Fruit fly (Drosophila melanogaster) Kc167 (cell line): ENCODE measurements around the gene CG17177.

Experiments
- Myc ChIP-seq: fragments of >200 bp; optimal IDR thresholded peaks from 2 replicates; lab custom pipeline; 2017; ENCODE audit warnings: missing external identifiers
- Sin3A ChIP-seq: fragments of >200 bp; optimal IDR thresholded peaks from 2 replicates; lab custom pipeline; 2018; ENCODE audit warnings: missing external identifiers
- h ChIP-seq: fragments of >200 bp; optimal IDR thresholded peaks from 3 replicates; lab custom pipeline; 2018; ENCODE audit warnings: missing external identifiers
- insv ChIP-seq: fragments of >200 bp; optimal IDR thresholded peaks from 3 replicates; lab custom pipeline; 2018; ENCODE audit warnings: missing external identifiers
- psq ChIP-seq: fragments of >200 bp; optimal IDR thresholded peaks from 2 replicates; lab custom pipeline; 2017; ENCODE audit warnings: missing external identifiers
- ttk ChIP-seq: sonication (Bioruptor generic); optimal IDR thresholded peaks from 2 replicates; lab custom pipeline; 2017; ENCODE audit warnings: missing external identifiers

DNA sequence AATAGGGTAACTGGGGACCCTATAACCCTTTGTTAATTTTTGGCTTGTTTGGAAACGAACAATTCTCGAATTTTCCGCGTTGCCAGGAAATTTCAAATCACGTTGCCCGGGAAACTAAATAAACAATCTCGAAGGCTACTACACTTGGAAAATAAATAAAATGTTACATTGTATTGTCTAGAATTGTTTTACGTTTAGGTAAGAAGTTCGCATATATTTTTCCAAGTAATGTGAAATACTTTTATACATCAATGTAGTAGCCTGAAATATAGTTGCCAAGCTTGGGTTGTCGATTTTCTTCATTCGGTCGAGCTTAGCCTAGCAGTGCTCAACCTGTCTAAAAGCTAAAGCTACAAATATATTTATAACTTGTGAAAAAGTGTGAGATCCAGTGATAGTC is 17.0 kb downstream of the CG17177 start, which contains the start of gene Dnaaf6:
- TF ChIP-seq ttk (lab: Kevin White, UChicago) (no peak), psq (lab: Kevin White, UChicago) (no peak), h (no peak), Sin3A (lab: Kevin White, UChicago) (no peak), insv (lab: Kevin White, UChicago) (no peak), Myc (no peak)
